Fruit fly (Drosophila melanogaster): ENCODE measurements around the gene CG31404.

Gene CG31404

DNA sequence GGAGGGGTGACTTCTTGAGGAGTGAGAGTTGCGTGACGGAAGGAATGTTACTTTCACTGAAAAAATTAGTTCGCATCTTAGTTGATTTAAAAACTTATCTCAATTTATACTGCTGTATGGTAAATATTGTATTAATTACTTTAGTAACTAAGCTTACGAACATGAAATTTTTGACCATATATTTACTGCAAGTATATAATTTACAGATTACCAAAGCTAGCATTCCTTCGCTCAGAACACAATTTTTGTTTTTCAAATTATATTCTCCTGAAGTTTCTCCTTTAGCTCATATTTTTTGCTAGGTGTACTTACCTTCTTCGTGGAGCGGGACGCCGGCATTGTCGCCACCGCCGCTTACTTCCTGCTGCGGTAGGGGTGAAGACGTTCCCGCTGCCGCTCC, 5.1 kb downstream of the CG31404 start:
- TF ChIP-seq CG4318 (GFP tag; optimal IDR thresholded peaks at IDR 0.05) (no peak), Hr38 (GFP tag; optimal IDR thresholded peaks at IDR 0.05) (no peak), achi (GFP tag; optimal IDR thresholded peaks at IDR 0.05) (no peak), Eip78C (GFP tag) (peak; percentile 18), svp (GFP tag) (peak; percentile 16), acj6 (GFP tag; optimal IDR thresholded peaks at IDR 0.05) (no peak), Smox (GFP tag; optimal IDR thresholded peaks at IDR 0.05) (no peak), CG8319 (GFP tag; optimal IDR thresholded peaks at IDR 0.05) (no peak), CG9139 (GFP tag; optimal IDR thresholded peaks at IDR 0.05) (no peak), CG10669 (GFP tag; optimal IDR thresholded peaks at IDR 0.05) (no peak), ss (GFP tag; optimal IDR thresholded peaks at IDR 0.05) (no peak), Gug (GFP tag; IDR thresholded peaks at IDR 0.05) (no peak)

DNA sequence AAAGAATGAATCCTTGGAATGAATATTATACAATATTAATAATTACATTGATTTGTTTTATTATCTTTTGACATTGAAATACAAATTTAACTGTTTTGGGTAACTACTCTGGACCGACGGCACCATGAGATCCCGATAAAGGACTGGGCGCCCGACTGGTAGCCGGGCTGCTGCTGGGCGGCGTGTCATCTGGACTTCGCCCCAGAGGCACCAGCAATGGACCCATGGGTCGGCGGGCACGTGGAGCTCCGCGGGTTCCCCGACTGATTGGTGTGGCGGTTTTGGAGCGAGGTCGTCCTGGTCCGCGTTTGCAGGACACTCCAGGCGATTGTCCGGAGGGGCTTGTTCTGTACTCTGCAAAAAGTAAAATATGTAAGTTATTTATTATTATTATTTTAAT, 6.8 kb downstream of the CG31404 start:
- TF ChIP-seq Sox102F (GFP tag; optimal IDR thresholded peaks at IDR 0.05) (no peak), CG8632 (GFP tag; optimal IDR thresholded peaks at IDR 0.05) (no peak), Eip93F (GFP tag; optimal IDR thresholded peaks at IDR 0.05) (no peak), Lpt (GFP tag; optimal IDR thresholded peaks at IDR 0.05) (no peak), CG7368 (GFP tag; optimal IDR thresholded peaks at IDR 0.05) (no peak), CG6854 (GFP tag; optimal IDR thresholded peaks at IDR 0.05) (no peak), net (GFP tag; optimal IDR thresholded peaks at IDR 0.05) (no peak)

DNA sequence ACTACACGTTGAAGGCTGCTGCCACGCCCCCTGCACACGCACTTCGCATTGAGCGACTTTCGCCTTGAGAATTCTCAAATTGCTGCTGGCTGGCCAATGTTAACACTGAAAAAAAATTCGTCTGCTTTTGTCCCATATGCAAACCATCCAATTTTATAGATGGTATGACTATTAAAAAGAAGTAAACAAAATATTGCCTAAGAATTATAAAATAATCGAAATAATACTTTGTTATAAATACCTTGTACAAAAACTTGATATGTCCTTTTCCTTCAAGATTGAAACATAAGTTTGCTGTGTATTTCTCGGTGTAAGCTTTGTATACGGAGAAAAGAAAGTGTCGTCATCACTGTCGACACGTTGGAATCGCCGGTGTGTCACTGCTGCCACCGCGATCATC, 12.9 kb downstream of the CG31404 start:
- TF ChIP-seq Sox102F (GFP tag; optimal IDR thresholded peaks at IDR 0.05) = peak; percentile 45
- peak; percentile 53 for TF ChIP-seq esn (GFP tag; optimal IDR thresholded peaks at IDR 0.05)
- TF ChIP-seq OdsH (GFP tag; optimal IDR thresholded peaks at IDR 0.05) = peak; percentile 35
- no peak for TF ChIP-seq CG6163 (GFP tag; IDR thresholded peaks at IDR 0.05)
- TF ChIP-seq acj6 (GFP tag; optimal IDR thresholded peaks at IDR 0.05) = peak; percentile 38
- TF ChIP-seq achi (GFP tag; optimal IDR thresholded peaks at IDR 0.05) = peak; percentile 20
- no peak for TF ChIP-seq CG11294 (GFP tag; IDR thresholded peaks at IDR 0.05)
- TF ChIP-seq Met (GFP tag; optimal IDR thresholded peaks at IDR 0.05) = peak; percentile 55
- no peak for TF ChIP-seq Ets96B (tag; optimal IDR thresholded peaks at IDR 0.05)
- TF ChIP-seq CG6792 (GFP tag; optimal IDR thresholded peaks at IDR 0.05) = peak; percentile 21
- TF ChIP-seq Hr39 (GFP tag; optimal IDR thresholded peaks at IDR 0.05) = peak; percentile 35
- peak; percentile 36 for TF ChIP-seq Eip78C (GFP tag)
- TF ChIP-seq Eip75B (GFP tag; optimal IDR thresholded peaks at IDR 0.05) = peak; percentile 44
- TF ChIP-seq lz (GFP tag; optimal IDR thresholded peaks at IDR 0.05) = peak; percentile 41
- TF ChIP-seq CG31627 (GFP tag; optimal IDR thresholded peaks at IDR 0.05) = peak; percentile 17
- peak; percentile 15 for TF ChIP-seq Hr4 (GFP tag; optimal IDR thresholded peaks at IDR 0.05)
- TF ChIP-seq pdm3 (GFP tag; optimal IDR thresholded peaks at IDR 0.05) = peak; percentile 30
- TF ChIP-seq fd59A (GFP tag; optimal IDR thresholded peaks at IDR 0.05) = no peak
- TF ChIP-seq topi (GFP tag; optimal IDR thresholded peaks at IDR 0.05) = no peak
- TF ChIP-seq fd85E (GFP tag; optimal IDR thresholded peaks at IDR 0.05) = no peak
- TF ChIP-seq CG34406 (GFP tag; optimal IDR thresholded peaks at IDR 0.05) = peak; percentile 50
- peak; percentile 32 for TF ChIP-seq Smox (GFP tag; optimal IDR thresholded peaks at IDR 0.05)
- TF ChIP-seq Blimp-1 (GFP tag; optimal IDR thresholded peaks at IDR 0.05) = peak; percentile 28
- peak; percentile 12 for TF ChIP-seq CG32006 (GFP tag; optimal IDR thresholded peaks at IDR 0.05)
- TF ChIP-seq CG8632 (GFP tag; optimal IDR thresholded peaks at IDR 0.05) = peak; percentile 23

DNA sequence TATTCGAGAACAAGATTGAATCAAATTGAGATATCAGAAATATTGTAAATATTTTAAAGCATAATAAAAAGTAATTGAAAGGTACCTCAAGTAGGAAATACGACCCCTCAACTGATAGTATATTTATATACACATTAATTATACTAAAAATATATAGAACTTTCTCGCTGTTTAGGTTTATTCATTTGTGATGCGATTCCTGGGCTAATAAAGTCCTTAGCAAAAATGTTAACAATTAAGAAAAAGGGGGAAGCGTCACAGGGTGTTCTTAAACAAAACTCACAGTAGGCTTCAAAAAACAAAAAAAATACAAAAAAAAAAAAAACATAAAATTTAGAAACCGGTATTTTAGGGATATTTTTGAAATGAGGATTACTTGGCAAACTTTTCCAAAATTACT, 22.1 kb downstream of the CG31404 start, which contains the start of gene CG43203:
TSS of gene CG43203 (plus strand) at position 301 of the 400 bp plus-strand sequence.
- TF ChIP-seq svp (GFP tag) (peak; percentile 55), CG7368 (GFP tag; optimal IDR thresholded peaks at IDR 0.05) (no peak), Ets96B (tag; optimal IDR thresholded peaks at IDR 0.05) (no peak), Sox14 (GFP tag; optimal IDR thresholded peaks at IDR 0.05) (no peak), CG3032 (tag; optimal IDR thresholded peaks at IDR 0.05) (no peak), CG8119 (GFP tag; IDR thresholded peaks at IDR 0.05) (no peak), Eip78C (GFP tag) (peak; percentile 36), lz (GFP tag; optimal IDR thresholded peaks at IDR 0.05) (no peak), topi (GFP tag; optimal IDR thresholded peaks at IDR 0.05) (no peak), Gug (GFP tag; IDR thresholded peaks at IDR 0.05) (no peak)

Measured in whole organism, prepupa.